Worm (Caenorhabditis elegans): ENCODE measurements around the gene parg-1.
"Not testable (repeated sequence)": the region's sequence is repeated elsewhere in the genome, so short reads cannot be mapped to it uniquely, and the experiment has no call there.

The parg-1 gene

DNA sequence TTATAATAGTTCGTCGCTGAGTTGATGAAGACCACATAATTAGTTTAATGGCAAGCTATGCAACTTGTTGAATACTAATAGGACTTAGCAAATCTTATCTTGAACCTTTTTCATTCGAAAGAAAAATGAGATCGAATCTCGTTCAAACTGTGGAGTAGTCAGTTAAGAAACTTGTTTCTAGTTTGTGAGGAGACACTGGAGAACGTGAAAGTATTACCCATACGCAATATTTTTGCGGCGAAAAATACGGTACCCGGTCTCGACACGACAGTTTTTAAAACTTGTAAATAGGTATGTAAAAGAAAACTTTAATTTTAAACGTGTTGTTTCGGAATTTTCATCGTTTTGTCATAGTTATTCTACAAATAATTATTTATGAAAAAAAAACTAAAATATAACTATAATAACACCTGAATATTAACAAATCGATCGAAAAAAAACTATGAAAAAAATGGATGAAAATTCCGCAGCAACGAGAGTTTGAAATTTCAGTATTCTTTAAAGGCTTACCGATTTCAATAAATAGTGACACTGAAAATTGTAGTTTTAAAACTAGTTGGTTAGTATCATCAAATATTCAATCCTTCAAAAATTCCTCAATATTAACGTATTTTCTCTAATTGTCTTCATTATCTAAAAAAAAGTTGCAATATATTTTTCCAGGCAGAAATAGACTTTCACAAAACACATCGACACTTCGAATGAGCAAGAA lies at the start of gene parg-1, which contains the start of gene F20C5.7:
Gene parg-1 (plus strand): TSS at position 662 of the 712 bp plus-strand sequence.
Gene F20C5.7 (minus strand): TSS at position 101 of the 712 bp plus-strand sequence.
- TF ChIP-seq Y22D7AL.16 (tag; optimal IDR thresholded peaks at IDR 0.05) = no peak
- no peak for TF ChIP-seq ceh-2 (tag; optimal IDR thresholded peaks at IDR 0.05)
- TF ChIP-seq C08G9.2 (tag; optimal IDR thresholded peaks at IDR 0.05) = no peak
- TF ChIP-seq unc-3 (GFP tag; conservative IDR thresholded peaks at IDR 0.05) = no peak
- TF ChIP-seq unc-3 (tag; optimal IDR thresholded peaks at IDR 0.05) = no peak
- TF ChIP-seq pros-1 (tag; optimal IDR thresholded peaks at IDR 0.05) = no peak
- TF ChIP-seq ceh-6 (GFP tag; optimal IDR thresholded peaks at IDR 0.05) = no peak
- no peak for TF ChIP-seq fkh-10 (GFP tag; optimal IDR thresholded peaks at IDR 0.05)
- no peak for TF ChIP-seq hlh-8 (tag; optimal IDR thresholded peaks at IDR 0.05)

DNA sequence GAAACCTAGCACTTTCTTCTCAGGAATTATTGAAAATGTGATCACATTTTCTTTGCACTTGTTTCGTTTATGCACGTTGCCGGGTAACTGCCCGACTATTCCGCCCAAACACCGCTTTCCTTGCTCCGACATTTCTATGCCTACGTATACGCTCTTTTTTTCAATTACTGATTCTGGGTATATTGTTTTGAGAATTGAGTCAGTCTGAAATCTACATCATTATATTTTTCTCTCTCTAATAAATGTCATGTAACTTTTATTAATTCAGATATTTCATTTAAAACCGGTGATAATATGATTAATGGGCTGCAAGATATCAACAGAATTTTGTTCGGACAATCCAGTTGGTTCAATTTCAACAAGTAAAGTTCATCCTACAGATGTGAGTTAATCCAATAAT lies 48.6 kb upstream of the parg-1 start, which contains the start of gene ttll-11:
Gene ttll-11 (plus strand): TSS at position 301 of the 400 bp plus-strand sequence.
- TF ChIP-seq odd-2 (tag; optimal IDR thresholded peaks at IDR 0.05) = no peak
- no peak for TF ChIP-seq madf-2 (tag; optimal IDR thresholded peaks at IDR 0.05)
- no peak for TF ChIP-seq hlh-13 (GFP tag; optimal IDR thresholded peaks at IDR 0.05)
- TF ChIP-seq fkh-6 (tag; optimal IDR thresholded peaks at IDR 0.05) = no peak
- TF ChIP-seq ref-2 (tag; optimal IDR thresholded peaks at IDR 0.05) = no peak

DNA sequence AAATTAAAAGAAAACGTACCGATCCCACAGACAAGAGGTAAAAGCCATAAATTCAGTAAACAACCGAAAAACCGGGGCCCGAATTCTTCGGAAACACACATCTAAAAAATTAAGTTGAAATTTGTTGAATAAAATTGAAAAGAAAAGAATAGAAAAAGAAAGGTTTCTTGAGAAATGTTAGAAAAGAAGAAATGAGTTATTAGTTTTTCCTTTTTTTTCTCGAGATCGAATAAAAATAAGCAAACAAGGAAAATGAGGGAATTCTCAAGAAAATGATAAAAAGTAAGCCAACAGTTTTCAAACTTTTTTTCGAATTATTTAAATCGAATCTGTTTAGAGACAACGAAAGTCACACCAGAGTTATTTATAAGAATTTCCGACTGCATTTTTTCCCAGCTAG lies 40.5 kb upstream of the parg-1 start, which contains the start of gene H23L24.4:
Gene H23L24.4 (minus strand): TSS at position 101 of the 400 bp plus-strand sequence.
- TF ChIP-seq K02D7.2 (tag; optimal IDR thresholded peaks at IDR 0.05) (no peak), ets-4 (tag; optimal IDR thresholded peaks at IDR 0.05) (no peak), Y22D7AL.16 (tag; optimal IDR thresholded peaks at IDR 0.05) (no peak), lin-11 (tag; optimal IDR thresholded peaks at IDR 0.05) (no peak), pat-9 (tag; optimal IDR thresholded peaks at IDR 0.05) (no peak), sox-4 (tag; optimal IDR thresholded peaks at IDR 0.05) (no peak), odd-2 (tag; optimal IDR thresholded peaks at IDR 0.05) (no peak), T23F11.4 (GFP tag; optimal IDR thresholded peaks at IDR 0.05) (no peak), lim-6 (tag; optimal IDR thresholded peaks at IDR 0.05) (no peak), F13H6.1 (tag; optimal IDR thresholded peaks at IDR 0.05) (no peak), fkh-10 (GFP tag; optimal IDR thresholded peaks at IDR 0.05) (no peak)

- TF ChIP-seq mec-3 (tag; optimal IDR thresholded peaks at IDR 0.05; ENCODE audit: borderline replicate concordance) = no peak
- TF ChIP-seq pax-1 (tag; optimal IDR thresholded peaks at IDR 0.05) = no peak
- no peak for TF ChIP-seq dmd-4 (tag; optimal IDR thresholded peaks at IDR 0.05; ENCODE audit: borderline replicate concordance)
- TF ChIP-seq nhr-11 (tag; optimal IDR thresholded peaks at IDR 0.05) = no peak
- no peak for TF ChIP-seq eyg-1 (tag; optimal IDR thresholded peaks at IDR 0.05)
- no peak for TF ChIP-seq ceh-31 (tag; optimal IDR thresholded peaks at IDR 0.05)
- TF ChIP-seq lim-6 (tag; optimal IDR thresholded peaks at IDR 0.05) = no peak
- no peak for TF ChIP-seq syd-9 (tag; optimal IDR thresholded peaks at IDR 0.05)
- TF ChIP-seq npax-4 (tag; optimal IDR thresholded peaks at IDR 0.05) = no peak
- TF ChIP-seq elt-4 (tag; optimal IDR thresholded peaks at IDR 0.05) = no peak
Measured at ce11 chrIV:8708046-8708445, 38.0 kb upstream of the parg-1 start.

DNA sequence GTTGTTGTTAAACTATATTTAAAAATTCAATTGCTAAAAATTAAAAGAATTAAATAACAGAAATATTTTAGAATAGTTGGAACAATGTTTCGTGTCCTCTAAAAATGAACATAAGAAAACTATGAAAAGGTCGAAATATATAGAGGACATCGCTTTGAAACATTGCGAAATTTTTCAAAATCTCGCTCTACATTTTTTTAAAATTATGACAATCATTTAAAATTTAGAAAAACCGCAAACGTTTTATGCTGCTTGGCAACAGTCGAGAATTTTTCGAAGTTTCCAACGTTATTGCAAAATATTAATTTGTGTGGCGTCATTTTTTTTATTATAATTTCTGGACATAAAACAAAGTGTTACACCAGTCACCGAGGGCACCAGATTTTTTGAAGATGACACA lies 31.0 kb upstream of the parg-1 start, which contains the start of the genes parg-2 and ipla-5:
Gene parg-2 (minus strand): TSS at position 101 of the 400 bp plus-strand sequence.
Gene ipla-5 (plus strand): TSS at position 216 of the 400 bp plus-strand sequence.
- TF ChIP-seq ceh-14, pqm-1, elt-4 (tag; optimal IDR thresholded peaks at IDR 0.05): not testable (repeated sequence)
